Fruit fly (Drosophila melanogaster): ENCODE measurements around the gene CG32264.

DNA sequence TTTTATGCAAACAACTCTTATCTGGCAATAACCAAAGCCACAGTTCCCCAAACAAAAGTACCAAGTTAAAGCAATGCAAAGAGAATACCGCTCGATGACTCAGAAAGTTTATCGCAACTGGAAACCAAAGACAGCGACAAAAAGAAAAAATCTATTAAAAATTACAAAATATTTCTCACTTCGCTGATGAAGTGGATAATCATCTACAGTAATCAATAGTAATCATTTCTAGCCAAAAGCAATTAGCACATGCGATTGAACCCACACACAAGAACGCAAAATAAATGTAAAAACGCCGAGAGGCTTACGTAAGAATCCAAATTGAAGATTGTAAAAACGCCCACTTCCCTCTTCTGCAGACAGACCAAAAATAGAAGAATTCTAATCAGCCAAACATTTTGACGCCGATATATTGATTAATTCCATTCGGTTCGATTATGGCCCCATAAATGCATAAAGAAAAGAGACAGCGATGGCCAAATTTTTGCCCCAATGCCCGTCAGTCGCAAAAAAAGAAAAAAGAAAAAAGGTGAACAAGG is 29.6 kb downstream of the CG32264 start:
- TF ChIP-seq h (optimal IDR thresholded peaks at IDR 0.05) (no peak), psq (optimal IDR thresholded peaks at IDR 0.05) (no peak), ttk (optimal IDR thresholded peaks at IDR 0.05) (no peak)

Measured in Kc167 (cell line).